Fruit fly (Drosophila melanogaster) whole organism, pupa: ENCODE results near the gene stck.

Source experiments
- CG10348 ChIP-seq: fragments of 200-800 bp; sonication (Bioruptor generic); IDR thresholded peaks from 2 replicates; pipeline ENCODE4 v1.3.6; 2022; ENCODE audit warnings: missing biosample characterization, missing genetic modification characterization
- CG12605 ChIP-seq: fragments of 200-800 bp; sonication (Bioruptor generic); IDR thresholded peaks from 2 replicates; pipeline ENCODE4 v1.3.6; 2022; ENCODE audit warnings: missing biosample characterization, missing genetic modification characterization
- CG13204 ChIP-seq: fragments of 200-800 bp; sonication (Bioruptor generic); optimal IDR thresholded peaks from 2 replicates; lab custom pipeline; 2018; ENCODE audit warnings: missing biosample characterization, mild to moderate bottlenecking, missing genetic modification characterization, moderate library complexity
- CG14655 ChIP-seq: fragments of 200-800 bp; sonication (Bioruptor generic); optimal IDR thresholded peaks from 3 replicates; lab custom pipeline; 2017; ENCODE audit warnings: mild to moderate bottlenecking, missing biosample characterization, missing genetic modification reagents, missing genetic modification characterization
- CG15710 ChIP-seq: fragments of 200-800 bp; sonication (Bioruptor generic); optimal IDR thresholded peaks from 2 replicates; lab custom pipeline; 2018; ENCODE audit warnings: missing biosample characterization, mild to moderate bottlenecking, missing genetic modification characterization, moderate library complexity
- CG17806 ChIP-seq: fragments of 200-800 bp; sonication (Bioruptor generic); optimal IDR thresholded peaks from 2 replicates; lab custom pipeline; 2018; ENCODE audit warnings: missing biosample characterization, mild to moderate bottlenecking, missing genetic modification characterization, moderate library complexity
- CG32121 ChIP-seq: fragments of 200-800 bp; sonication (Bioruptor generic); IDR thresholded peaks from 2 replicates; pipeline ENCODE4 v1.3.6; 2022; ENCODE audit warnings: missing biosample characterization, missing genetic modification characterization
- CG34367 ChIP-seq: fragments of 200-800 bp; sonication (Bioruptor generic); optimal IDR thresholded peaks from 2 replicates; lab custom pipeline; 2018; ENCODE audit warnings: missing biosample characterization, mild to moderate bottlenecking, missing genetic modification characterization
- CG4496 ChIP-seq: fragments of 200-800 bp; sonication (Bioruptor generic); IDR thresholded peaks from 3 replicates; pipeline ENCODE4 v1.3.6; 2022; ENCODE audit warnings: missing biosample characterization, missing genetic modification characterization
- CG8159 ChIP-seq: fragments of 200-800 bp; sonication (Bioruptor generic); optimal IDR thresholded peaks from 3 replicates; lab custom pipeline; 2018; ENCODE audit warnings: missing biosample characterization, mild to moderate bottlenecking, missing genetic modification characterization, moderate library complexity
- CG8301 ChIP-seq: fragments of 200-800 bp; sonication (Bioruptor generic); optimal IDR thresholded peaks from 2 replicates; lab custom pipeline; 2018; ENCODE audit warnings: missing biosample characterization, mild to moderate bottlenecking, missing genetic modification characterization
- CG9948 ChIP-seq: fragments of 200-800 bp; sonication (Bioruptor generic); optimal IDR thresholded peaks from 2 replicates; lab custom pipeline; 2018; ENCODE audit warnings: missing biosample characterization, mild to moderate bottlenecking, missing genetic modification characterization, moderate library complexity
- D1 ChIP-seq: fragments of 200-800 bp; sonication (Bioruptor generic); optimal IDR thresholded peaks from 2 replicates; lab custom pipeline; 2018; ENCODE audit warnings: missing biosample characterization, mild to moderate bottlenecking, missing genetic modification characterization, moderate library complexity
- EcR ChIP-seq: fragments of 200-800 bp; sonication (Bioruptor generic); optimal IDR thresholded peaks from 3 replicates; lab custom pipeline; 2019; ENCODE audit warnings: missing biosample characterization, missing genetic modification characterization, mild to moderate bottlenecking, moderate library complexity, missing genetic modification reagents
- Ets98B ChIP-seq: fragments of 200-800 bp; sonication (Bioruptor generic); IDR thresholded peaks from 2 replicates; pipeline ENCODE4 v1.3.6; 2022; ENCODE audit warnings: missing biosample characterization, missing genetic modification characterization
- Pif1A ChIP-seq: fragments of 200-800 bp; sonication (Bioruptor generic); optimal IDR thresholded peaks from 3 replicates; lab custom pipeline; 2016; ENCODE audit warnings: missing biosample characterization, missing genetic modification characterization
- Pif1B ChIP-seq: fragments of 200-800 bp; sonication (Bioruptor generic); optimal IDR thresholded peaks from 3 replicates; lab custom pipeline; 2016; ENCODE audit warnings: missing biosample characterization, missing genetic modification characterization
- Snoo ChIP-seq: fragments of 200-800 bp; sonication (Bioruptor generic); optimal IDR thresholded peaks from 3 replicates; lab custom pipeline; 2017; ENCODE audit warnings: missing biosample characterization, mild to moderate bottlenecking, missing genetic modification characterization, inconsistent platforms
- fd96Ca ChIP-seq: fragments of 200-800 bp; sonication (Bioruptor generic); IDR thresholded peaks from 3 replicates; pipeline ENCODE4 v1.3.6; 2022; ENCODE audit warnings: missing biosample characterization, missing genetic modification characterization
- rn ChIP-seq: fragments of 200-800 bp; sonication (Bioruptor generic); IDR thresholded peaks from 2 replicates; pipeline ENCODE4 v1.3.6; 2022; ENCODE audit warnings: missing biosample characterization, missing genetic modification characterization

The stck gene

DNA sequence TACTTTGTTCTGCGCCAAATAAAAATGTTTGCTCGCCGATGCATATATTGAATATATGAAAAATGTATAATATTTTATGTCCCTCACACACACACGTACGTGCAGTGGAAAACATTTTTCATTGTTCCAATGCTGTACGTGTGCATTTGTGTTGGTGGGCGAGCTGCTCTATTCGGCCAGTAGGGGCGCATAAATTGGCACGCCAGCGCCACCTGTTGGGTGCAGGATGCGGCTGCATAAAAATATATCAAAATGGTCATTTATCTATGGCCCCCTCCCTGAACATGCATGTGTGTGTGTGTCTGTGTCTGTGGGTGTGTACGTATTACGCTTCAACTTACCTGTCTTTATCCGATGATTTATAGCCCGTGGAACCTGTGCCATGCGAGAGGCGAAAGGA lies 32.9 kb downstream of the stck start:
- no peak for TF ChIP-seq Ets98B (GFP tag; lab: Robert Waterston, UW)
- TF ChIP-seq CG17806, result no peak
- no peak for TF ChIP-seq CG13204 (GFP tag; lab: Kevin White, UChicago)
- TF ChIP-seq fd96Ca (GFP tag; lab: Robert Waterston, UW), result no peak
- no peak for TF ChIP-seq CG12605 (GFP tag; lab: Robert Waterston, UW)
- no peak for TF ChIP-seq CG9948 (tag; lab: Kevin White, UChicago)
- no peak for TF ChIP-seq Pif1B (GFP tag; lab: Kevin White, UChicago)
- TF ChIP-seq CG14655, result no peak
- TF ChIP-seq CG34367, result no peak
- TF ChIP-seq CG10348 (GFP tag; lab: Robert Waterston, UW), result no peak
- no peak for TF ChIP-seq CG15710 (tag; lab: Kevin White, UChicago)
- no peak for TF ChIP-seq CG8159 (tag; lab: Kevin White, UChicago)
- no peak for TF ChIP-seq CG32121 (GFP tag; lab: Robert Waterston, UW)
- TF ChIP-seq CG8301 (tag; lab: Kevin White, UChicago), result no peak
- no peak for TF ChIP-seq Pif1A (GFP tag; lab: Kevin White, UChicago)
- TF ChIP-seq CG4496, result no peak
- TF ChIP-seq D1 (tag; lab: Kevin White, UChicago), result no peak
- no peak for TF ChIP-seq EcR (GFP tag; lab: Kevin White, UChicago)
- no peak for TF ChIP-seq Snoo (tag; lab: Kevin White, UChicago)
- TF ChIP-seq rn (GFP tag; lab: Robert Waterston, UW), result no peak
